Worm (Caenorhabditis elegans) whole organism, L1 larva: ENCODE measurements around the gene F10E7.2.

ENCODE experiments used
- mab-9 ChIP-seq: fragments of 200-800 bp; sonication (Bioruptor generic); IDR thresholded peaks from 2 replicates; pipeline ENCODE4 v1.3.6; 2022; ENCODE audit warnings: missing genetic modification reagents, missing genetic modification characterization, missing compliant biosample characterization
- nhr-76 ChIP-seq: sonication (generic microtip); optimal IDR thresholded peaks from 2 replicates; lab custom pipeline; 2017; ENCODE audit warnings: missing biosample characterization, missing genetic modification characterization
- pag-3 ChIP-seq: sonication (generic microtip); optimal IDR thresholded peaks from 2 replicates; lab custom pipeline; 2017; ENCODE audit warnings: missing genetic modification characterization, mild to moderate bottlenecking, missing compliant biosample characterization, antibody characterized with exemption, borderline replicate concordance; ENCODE audit not compliant: insufficient read depth
- pqm-1 ChIP-seq: sonication (generic microtip); optimal IDR thresholded peaks from 3 replicates; lab custom pipeline; 2017; ENCODE audit warnings: missing biosample characterization, missing genetic modification characterization
- skn-1 ChIP-seq: fragments of 150-350 bp; optimal IDR thresholded peaks from 2 replicates; lab custom pipeline; 2014; ENCODE audit warnings: missing biosample characterization, missing genetic modification characterization
- tbx-2 ChIP-seq: sonication (generic microtip); optimal IDR thresholded peaks from 2 replicates; lab custom pipeline; 2016; ENCODE audit warnings: missing genetic modification characterization, missing compliant biosample characterization
- unc-130 ChIP-seq: fragments of 150-350 bp; optimal IDR thresholded peaks from 2 replicates; lab custom pipeline; 2017; ENCODE audit warnings: missing biosample characterization, missing genetic modification characterization, inconsistent platforms
- zag-1 ChIP-seq: fragments of 150-350 bp; optimal IDR thresholded peaks from 2 replicates; lab custom pipeline; 2014; ENCODE audit warnings: missing biosample characterization, missing genetic modification characterization
- ztf-11 ChIP-seq, 2 experiments: sonication (generic microtip); optimal IDR thresholded peaks; 2 replicates each; lab custom pipeline; 2016 to 2017; ENCODE audit warnings: missing genetic modification characterization in 2 of 2, missing biosample characterization in 1 of 2, missing compliant biosample characterization in 1 of 2

DNA sequence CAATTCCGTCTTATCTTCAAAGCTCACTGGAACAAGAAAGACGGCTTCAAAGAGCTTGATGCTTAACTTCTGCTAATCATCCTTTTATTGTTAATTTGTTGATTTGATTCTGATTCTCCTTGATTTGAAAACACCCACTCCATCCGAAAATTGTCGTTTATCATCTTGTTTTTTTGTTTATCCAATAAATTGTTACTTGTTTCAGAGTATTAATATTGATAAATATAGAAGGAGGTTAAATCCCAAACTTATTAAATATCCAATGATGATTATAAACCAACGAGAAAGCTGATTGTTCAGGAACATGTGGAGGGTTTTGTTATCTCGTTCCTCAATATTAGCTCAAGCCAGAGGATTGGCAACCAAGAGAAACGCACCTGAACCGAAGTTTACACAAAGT lies 9.3 kb upstream of the F10E7.2 start, which contains the start of gene F10E7.6:
- TF ChIP-seq nhr-76 (tag; lab: Kevin White, UChicago) (no peak), pqm-1 (tag; lab: Kevin White, UChicago) (no peak), mab-9 (GFP tag; lab: Robert Waterston, UW) (no peak), ztf-11 (tag; optimal IDR thresholded peaks at IDR 0.05; lab: Kevin White, UChicago) (no peak), skn-1 (tag; lab: Kevin White, UChicago) (no peak), unc-130 (tag; lab: Kevin White, UChicago) (no peak), tbx-2 (tag; lab: Kevin White, UChicago) (no peak), zag-1 (tag; lab: Kevin White, UChicago) (no peak), pag-3 (no peak)
